Fruit fly (Drosophila melanogaster) whole organism, prepupa: ENCODE data around the gene sqd.
A peak's percentile ranks its signal among the peaks of the same experiment; 100 is the strongest.

ENCODE experiments used
- CG10669 ChIP-seq: fragments of 200-800 bp; sonication (Bioruptor generic); optimal IDR thresholded peaks from 3 replicates; lab custom pipeline; 2018; ENCODE audit warnings: missing biosample characterization, mild to moderate bottlenecking, missing genetic modification characterization, moderate library complexity
- CG31627 ChIP-seq: fragments of 200-800 bp; sonication (Bioruptor generic); optimal IDR thresholded peaks from 3 replicates; lab custom pipeline; 2016; ENCODE audit warnings: missing biosample characterization, missing genetic modification characterization
- CG6808 ChIP-seq: fragments of 200-800 bp; sonication (Bioruptor generic); optimal IDR thresholded peaks from 3 replicates; lab custom pipeline; 2017; ENCODE audit warnings: missing biosample characterization, missing genetic modification characterization, mild to moderate bottlenecking, moderate library complexity, missing genetic modification reagents
- Ets96B ChIP-seq: fragments of 200-800 bp; optimal IDR thresholded peaks from 2 replicates; lab custom pipeline; 2019; ENCODE audit warnings: missing biosample characterization, mild to moderate bottlenecking, missing genetic modification characterization, moderate library complexity
- dsx ChIP-seq: fragments of 200-800 bp; optimal IDR thresholded peaks from 3 replicates; lab custom pipeline; 2019; ENCODE audit warnings: missing biosample characterization, mild to moderate bottlenecking, missing genetic modification characterization, moderate library complexity; ENCODE audit not compliant: poor library complexity, severe bottlenecking
- salr ChIP-seq, 2 experiments: fragments of 200-800 bp; sonication (Bioruptor generic); optimal IDR thresholded peaks; 3 replicates each; lab custom pipeline; 2016 to 2018; ENCODE audit warnings: missing biosample characterization in 2 of 2, missing genetic modification characterization in 2 of 2, mild to moderate bottlenecking in 1 of 2

DNA sequence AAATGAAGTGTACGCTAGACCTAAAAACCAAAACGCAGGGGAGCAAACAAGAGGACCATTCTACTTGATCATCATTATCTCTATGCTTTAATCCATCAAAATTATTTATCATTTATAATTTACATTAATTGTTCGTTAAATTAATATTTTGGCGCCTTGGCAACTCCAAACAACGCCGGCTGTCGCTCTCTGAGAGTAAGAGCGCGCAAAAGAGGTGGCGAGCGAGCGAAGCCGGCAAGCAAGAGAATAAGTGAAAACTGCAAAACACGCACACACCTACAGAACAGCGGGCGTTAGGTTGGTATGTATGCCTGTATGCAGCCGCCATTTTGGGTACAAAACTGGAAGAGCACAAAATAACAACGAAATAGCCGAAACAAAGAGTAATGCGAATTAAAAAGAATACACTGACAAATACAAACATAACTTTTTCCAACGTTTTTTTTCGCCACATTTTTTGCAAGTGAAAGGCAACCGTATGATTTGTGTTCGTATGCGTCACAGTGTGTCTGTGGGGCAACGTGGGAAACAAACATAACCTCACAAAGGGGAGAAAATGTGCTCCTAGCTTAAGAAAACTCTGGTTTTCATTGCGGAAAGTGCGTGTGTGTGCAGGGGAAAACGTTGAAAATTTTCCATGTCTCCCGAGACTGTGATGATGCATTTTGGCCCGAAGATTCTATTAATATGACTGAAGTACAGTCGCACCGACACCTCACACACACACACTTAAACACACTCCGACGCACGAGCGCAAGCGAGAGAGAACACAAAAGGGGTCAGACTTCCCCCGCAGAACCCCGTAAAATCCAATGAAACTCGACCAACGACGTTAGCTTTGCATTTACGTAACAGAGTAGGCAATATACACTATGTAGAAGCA is 1.1 kb downstream of the sqd start:
- TF ChIP-seq salr (GFP tag; optimal IDR thresholded peaks at IDR 0.05; lab: Kevin White, UChicago) (peak in 1 of 2 experiments; percentile 28), dsx (no peak), CG10669 (no peak), Ets96B (tag; lab: Kevin White, UChicago) (peak; percentile 13), CG6808 (GFP tag; lab: Kevin White, UChicago) (no peak), CG31627 (no peak)
